Worm (Caenorhabditis elegans): Measurements from ENCODE around the gene srpa-72.
A peak's percentile ranks its signal among the peaks of the same experiment; 100 is the strongest.
"Not testable (repeated sequence)": the region's sequence is repeated elsewhere in the genome, so short reads cannot be mapped to it uniquely, and the experiment has no call there.

The srpa-72 gene

DNA sequence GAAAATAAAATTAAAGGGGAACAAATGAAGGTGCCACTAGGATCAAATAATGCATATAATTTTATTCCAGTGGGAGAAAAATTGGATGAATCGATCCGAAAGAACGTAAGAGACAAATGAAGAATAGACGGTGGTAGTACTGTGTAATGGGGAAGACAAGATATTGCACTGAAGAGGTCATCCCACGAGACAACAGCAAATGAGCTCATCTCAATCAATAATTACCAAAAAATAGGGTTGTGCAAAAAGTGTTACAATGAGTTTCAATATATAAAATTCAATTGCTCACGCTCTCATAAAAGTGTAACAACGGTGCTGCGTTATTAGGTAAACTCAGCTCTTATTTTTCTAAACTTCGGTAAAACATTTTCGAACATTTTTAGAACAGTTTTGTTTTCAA, 49.6 kb downstream of the srpa-72 start, which contains the start of gene K12H6.7:
TSS of gene K12H6.7 (minus strand) at position 101 of the 400 bp plus-strand sequence.
- TF ChIP-seq nhr-111 (GFP tag; optimal IDR thresholded peaks at IDR 0.05) = no peak
- no peak for TF ChIP-seq F44E2.7 (GFP tag; IDR thresholded peaks at IDR 0.05)
- no peak for TF ChIP-seq R02D3.7 (tag; optimal IDR thresholded peaks at IDR 0.05)
- TF ChIP-seq nhr-237 (tag; optimal IDR thresholded peaks at IDR 0.05) = no peak
- TF ChIP-seq unc-39 (tag; optimal IDR thresholded peaks at IDR 0.05) = no peak
- TF ChIP-seq ceh-28 (tag; optimal IDR thresholded peaks at IDR 0.05) = no peak
- no peak for TF ChIP-seq daf-8 (GFP tag; IDR thresholded peaks at IDR 0.05)
- TF ChIP-seq nhr-11 (tag; optimal IDR thresholded peaks at IDR 0.05) = no peak
- no peak for TF ChIP-seq zfp-2 (tag; optimal IDR thresholded peaks at IDR 0.05)
- no peak for TF ChIP-seq nhr-28 (tag; optimal IDR thresholded peaks at IDR 0.05)
- no peak for TF ChIP-seq php-3 (GFP tag; IDR thresholded peaks at IDR 0.05)
- TF ChIP-seq nhr-25 (tag; optimal IDR thresholded peaks at IDR 0.05; ENCODE audit: borderline replicate concordance, insufficient read depth) = no peak
- TF ChIP-seq lim-7 (GFP tag; IDR thresholded peaks at IDR 0.05) = no peak
- TF ChIP-seq hlh-30 (tag; optimal IDR thresholded peaks at IDR 0.05; ENCODE audit: insufficient read depth) = no peak
- no peak for TF ChIP-seq zag-1 (tag; optimal IDR thresholded peaks at IDR 0.05)

ce11 chrII:2839004-2839403, 51.7 kb downstream of the srpa-72 start, which contains the start of gene Y110A2AL.4:
Gene Y110A2AL.4, plus strand, starts transcription at chrII:2839304.
- not testable (repeated sequence) for TF ChIP-seq nhr-10 (tag; optimal IDR thresholded peaks at IDR 0.05); tra-1 (GFP tag; IDR thresholded peaks at IDR 0.05); ctbp-1 (GFP tag; IDR thresholded peaks at IDR 0.05)

DNA sequence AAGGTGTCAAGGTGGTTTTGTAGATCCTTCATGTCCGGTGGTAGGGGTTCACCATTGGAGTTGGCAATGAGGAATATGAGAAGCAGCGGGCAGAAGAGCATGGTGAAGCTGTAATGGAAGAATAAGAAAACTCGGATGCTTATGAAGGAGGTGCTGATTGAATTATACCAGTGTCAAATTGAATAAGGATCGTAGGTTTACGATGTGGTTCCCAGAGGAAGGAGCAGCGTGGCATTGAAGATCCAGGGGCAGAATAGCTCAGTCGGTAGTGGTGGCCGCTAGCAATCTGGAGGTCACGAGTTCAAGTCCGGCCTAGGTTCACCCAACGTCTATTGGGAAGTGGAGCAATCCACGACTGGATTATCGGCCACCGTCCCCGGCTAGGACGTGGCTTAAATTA, 54.2 kb downstream of the srpa-72 start, which contains the start of gene Y110A2AL.6:
TSS of gene Y110A2AL.6 (minus strand) at position 101 of the 400 bp plus-strand sequence.
- TF ChIP-seq ama-1 (optimal IDR thresholded peaks at IDR 0.05) (no peak), ZK546.5 (tag; optimal IDR thresholded peaks at IDR 0.05) (no peak), ceh-28 (tag; optimal IDR thresholded peaks at IDR 0.05) (no peak), lin-38 (GFP tag; IDR thresholded peaks at IDR 0.05) (no peak), unc-130 (GFP tag; optimal IDR thresholded peaks at IDR 0.05) (no peak), hmg-1.1 (GFP tag; IDR thresholded peaks at IDR 0.05) (no peak), nhr-6 (tag; optimal IDR thresholded peaks at IDR 0.05) (no peak), Y5F2A.4 (GFP tag; optimal IDR thresholded peaks at IDR 0.05) (no peak), nhr-11 (tag; optimal IDR thresholded peaks at IDR 0.05) (no peak), F26F4.8 (GFP tag; conservative IDR thresholded peaks at IDR 0.05) (no peak), lir-3 (tag; optimal IDR thresholded peaks at IDR 0.05) (no peak), fos-1 (tag; optimal IDR thresholded peaks at IDR 0.05) (no peak), lin-15B (tag; optimal IDR thresholded peaks at IDR 0.05) (no peak), zag-1 (tag; optimal IDR thresholded peaks at IDR 0.05) (no peak), Y75B8A.6 (GFP tag; IDR thresholded peaks at IDR 0.05) (no peak), zfp-2 (tag; optimal IDR thresholded peaks at IDR 0.05) (no peak)

DNA sequence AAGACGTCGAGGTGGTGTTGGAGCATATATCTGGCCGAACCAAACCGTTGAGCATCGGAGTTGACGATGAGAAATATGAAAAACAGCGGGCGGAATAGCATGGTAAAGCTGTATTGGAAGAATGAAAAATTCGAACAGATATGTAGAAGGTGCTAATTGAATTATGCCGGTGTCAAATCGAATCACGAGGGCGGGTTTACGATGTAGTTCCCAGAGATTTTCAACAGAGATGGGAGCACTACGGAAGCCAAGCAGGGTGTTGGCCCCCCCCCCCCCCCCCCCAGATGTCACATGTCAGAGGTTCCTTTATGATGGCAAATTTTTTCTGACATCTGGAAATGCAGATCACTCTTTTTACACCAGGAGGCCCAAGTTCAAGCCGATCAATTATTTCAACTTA, 55.8 kb downstream of the srpa-72 start, which contains the start of gene Y110A2AL.7:
TSS of gene Y110A2AL.7 (minus strand) at position 101 of the 400 bp plus-strand sequence.
- peak in 1 of 2 experiments; percentile 64 for TF ChIP-seq unc-62 (GFP tag; optimal IDR thresholded peaks at IDR 0.05 in 1 of 2)
- TF ChIP-seq unc-62 (tag; optimal IDR thresholded peaks at IDR 0.05) = no peak
- no peak for TF ChIP-seq dmd-9 (GFP tag; IDR thresholded peaks at IDR 0.05)
- TF ChIP-seq daf-8 (GFP tag; IDR thresholded peaks at IDR 0.05) = no peak
